Worm (Caenorhabditis elegans) whole organism, L3 larva: Measurements from ENCODE around the gene R02D5.7.

Source experiments
- R02D3.7 ChIP-seq: fragments of 150-350 bp; optimal IDR thresholded peaks from 2 replicates; lab custom pipeline; 2014; ENCODE audit warnings: missing biosample characterization, missing genetic modification characterization
- aly-2 ChIP-seq: fragments of 150-350 bp; optimal IDR thresholded peaks from 2 replicates; lab custom pipeline; 2014; ENCODE audit warnings: missing biosample characterization, missing genetic modification characterization
- ama-1 ChIP-seq: fragments of 150-350 bp; optimal IDR thresholded peaks from 2 replicates; lab custom pipeline; 2018
- ceh-16 ChIP-seq: sonication (generic microtip); optimal IDR thresholded peaks from 2 replicates; lab custom pipeline; 2017; ENCODE audit warnings: missing biosample characterization, missing genetic modification characterization
- ceh-28 ChIP-seq: fragments of 150-350 bp; optimal IDR thresholded peaks from 2 replicates; lab custom pipeline; 2014; ENCODE audit warnings: missing biosample characterization, missing genetic modification reagents, missing genetic modification characterization
- ceh-82 ChIP-seq: fragments of 150-350 bp; optimal IDR thresholded peaks from 2 replicates; lab custom pipeline; 2014; ENCODE audit warnings: missing biosample characterization, missing genetic modification characterization
- daf-12 ChIP-seq: fragments of 150-350 bp; optimal IDR thresholded peaks from 2 replicates; lab custom pipeline; 2014; ENCODE audit warnings: missing biosample characterization, missing genetic modification reagents, missing genetic modification characterization
- egl-5 ChIP-seq: fragments of 150-350 bp; optimal IDR thresholded peaks from 2 replicates; lab custom pipeline; 2017; ENCODE audit warnings: missing biosample characterization, missing genetic modification reagents, missing genetic modification characterization, inconsistent platforms
- elt-1 ChIP-seq: fragments of 150-350 bp; optimal IDR thresholded peaks from 2 replicates; lab custom pipeline; 2014; ENCODE audit warnings: missing biosample characterization, missing genetic modification characterization
- elt-2 ChIP-seq: sonication (generic microtip); optimal IDR thresholded peaks from 2 replicates; lab custom pipeline; 2016; ENCODE audit warnings: missing genetic modification reagents, mild to moderate bottlenecking, missing genetic modification characterization, missing compliant biosample characterization
- elt-3 ChIP-seq, 3 experiments: fragments of 150-350 bp in 1 of 3; sonication (generic microtip) in 2 of 3; optimal IDR thresholded peaks; 2 replicates in 2 of 3; 4 replicates in 1 of 3; lab custom pipeline; 2014 to 2017; ENCODE audit warnings: missing biosample characterization in 3 of 3, missing genetic modification characterization in 3 of 3
- eor-1 ChIP-seq, 2 experiments: fragments of 150-350 bp; optimal IDR thresholded peaks; 2 replicates each; lab custom pipeline; 2014 to 2018; ENCODE audit warnings: missing biosample characterization in 2 of 2, missing genetic modification characterization in 2 of 2
- fos-1 ChIP-seq: fragments of 150-350 bp; optimal IDR thresholded peaks from 2 replicates; lab custom pipeline; 2014; ENCODE audit warnings: missing biosample characterization, missing genetic modification characterization
- hmg-11 ChIP-seq: sonication (generic microtip); optimal IDR thresholded peaks from 2 replicates; lab custom pipeline; 2016; ENCODE audit warnings: missing genetic modification characterization, missing compliant biosample characterization
- lin-39 ChIP-seq: fragments of 150-350 bp; optimal IDR thresholded peaks from 2 replicates; lab custom pipeline; 2018; ENCODE audit warnings: missing biosample characterization, missing genetic modification reagents, missing genetic modification characterization
- lsy-12 ChIP-seq: sonication (generic microtip); optimal IDR thresholded peaks from 2 replicates; lab custom pipeline; 2016; ENCODE audit warnings: mild to moderate bottlenecking, missing genetic modification characterization, missing compliant biosample characterization
- mdl-1 ChIP-seq: fragments of 150-350 bp; optimal IDR thresholded peaks from 2 replicates; lab custom pipeline; 2014; ENCODE audit warnings: missing biosample characterization, missing genetic modification characterization
- mml-1 ChIP-seq: fragments of 150-350 bp; sonication (generic microtip); optimal IDR thresholded peaks from 3 replicates; lab custom pipeline; 2014; ENCODE audit warnings: missing biosample characterization, missing genetic modification characterization
- nfya-1 ChIP-seq: sonication (generic microtip); optimal IDR thresholded peaks from 2 replicates; lab custom pipeline; 2017; ENCODE audit warnings: missing genetic modification characterization, mild to moderate bottlenecking, missing compliant biosample characterization, antibody characterized with exemption, moderate library complexity; ENCODE audit not compliant: insufficient read depth
- nhr-23 ChIP-seq: fragments of 150-350 bp; optimal IDR thresholded peaks from 2 replicates; lab custom pipeline; 2014; ENCODE audit warnings: missing biosample characterization, missing genetic modification reagents, missing genetic modification characterization
- nhr-237 ChIP-seq: fragments of 150-350 bp; optimal IDR thresholded peaks from 2 replicates; lab custom pipeline; 2014; ENCODE audit warnings: missing biosample characterization, missing genetic modification characterization
- nhr-25 ChIP-seq: sonication (generic microtip); optimal IDR thresholded peaks from 2 replicates; lab custom pipeline; 2017; ENCODE audit warnings: missing biosample characterization, missing genetic modification characterization
- nhr-28 ChIP-seq: fragments of 150-350 bp; optimal IDR thresholded peaks from 2 replicates; lab custom pipeline; 2014; ENCODE audit warnings: missing biosample characterization, missing genetic modification characterization
- nhr-43 ChIP-seq: sonication (generic microtip); optimal IDR thresholded peaks from 2 replicates; lab custom pipeline; 2016; ENCODE audit warnings: mild to moderate bottlenecking, missing genetic modification characterization, missing compliant biosample characterization; ENCODE audit not compliant: poor library complexity, severe bottlenecking
- nhr-67 ChIP-seq: fragments of 150-350 bp; optimal IDR thresholded peaks from 2 replicates; lab custom pipeline; 2014; ENCODE audit warnings: missing biosample characterization, missing genetic modification characterization
- nhr-76 ChIP-seq: fragments of 150-350 bp; sonication (generic microtip); optimal IDR thresholded peaks from 5 replicates; lab custom pipeline; 2014; ENCODE audit warnings: missing biosample characterization, missing genetic modification characterization
- nhr-77 ChIP-seq: fragments of 150-350 bp; optimal IDR thresholded peaks from 2 replicates; lab custom pipeline; 2014; ENCODE audit warnings: missing biosample characterization, missing genetic modification characterization
- pha-4 ChIP-seq: fragments of 150-350 bp; optimal IDR thresholded peaks from 2 replicates; lab custom pipeline; 2014; ENCODE audit warnings: missing biosample characterization, missing genetic modification reagents, missing genetic modification characterization
- sea-2 ChIP-seq: fragments of 150-350 bp; sonication (generic microtip); optimal IDR thresholded peaks from 4 replicates; lab custom pipeline; 2014; ENCODE audit warnings: missing biosample characterization, missing genetic modification reagents, missing genetic modification characterization
- tbx-2 ChIP-seq: sonication (generic microtip); optimal IDR thresholded peaks from 2 replicates; lab custom pipeline; 2016; ENCODE audit warnings: mild to moderate bottlenecking, missing genetic modification characterization, missing compliant biosample characterization
- unc-39 ChIP-seq: sonication (generic microtip); optimal IDR thresholded peaks from 4 replicates; lab custom pipeline; 2017; ENCODE audit warnings: missing biosample characterization, missing genetic modification characterization
- ztf-11 ChIP-seq: fragments of 150-350 bp; optimal IDR thresholded peaks from 2 replicates; lab custom pipeline; 2014; ENCODE audit warnings: missing biosample characterization, missing genetic modification characterization
- ztf-4 ChIP-seq: fragments of 150-350 bp; optimal IDR thresholded peaks from 2 replicates; lab custom pipeline; 2014; ENCODE audit warnings: missing biosample characterization, missing genetic modification characterization

R02D5.7 gene

DNA sequence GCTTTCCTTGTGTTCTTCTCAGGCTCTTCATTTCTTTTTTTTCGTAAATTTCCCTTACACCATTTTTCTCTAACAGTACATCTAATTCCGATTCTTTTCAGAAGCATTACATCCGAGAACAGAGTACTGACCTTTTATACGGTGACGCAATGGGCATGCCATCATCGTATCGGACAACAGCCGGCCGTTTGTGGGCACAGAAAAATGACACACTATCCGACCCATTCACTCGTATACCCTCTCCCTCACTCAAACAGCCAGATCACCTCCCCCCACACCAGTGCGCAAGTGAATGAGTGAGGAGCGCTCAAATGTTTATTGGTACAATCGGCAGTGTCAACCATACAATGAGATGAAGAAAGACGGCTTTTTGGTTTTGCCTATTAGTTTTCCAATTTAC, 19.8 kb upstream of the R02D5.7 start, which contains the start of gene R02D5.24:
Gene R02D5.24, plus strand, starts transcription at position 205 of the 400 bp plus-strand sequence.
- TF ChIP-seq pha-4 (tag; lab: Kevin White, UChicago), result peak; percentile 53
- TF ChIP-seq ceh-16 (tag; lab: Kevin White, UChicago), result no peak

- TF ChIP-seq sea-2 (GFP tag; lab: Kevin White, UChicago), result no peak
- no peak for TF ChIP-seq nhr-67 (tag; lab: Kevin White, UChicago)
- no peak for TF ChIP-seq ceh-82 (tag; lab: Kevin White, UChicago)
- TF ChIP-seq hmg-11 (tag; lab: Kevin White, UChicago), result no peak
- TF ChIP-seq eor-1 (tag; optimal IDR thresholded peaks at IDR 0.05; lab: Kevin White, UChicago), result no peak
- no peak for TF ChIP-seq egl-5 (tag; lab: Kevin White, UChicago)
- no peak for TF ChIP-seq pha-4 (tag; lab: Kevin White, UChicago)
Measured at ce11 chrV:14500554-14500953, 19.3 kb upstream of the R02D5.7 start.

ce11 chrV:14499074-14499864, 18.0 kb upstream of the R02D5.7 start:
- peak; percentile 21 for TF ChIP-seq nhr-25
- peak; percentile 16 for TF ChIP-seq nhr-23
- TF ChIP-seq sea-2 (GFP tag; lab: Kevin White, UChicago), result no peak
- TF ChIP-seq pha-4 (tag; lab: Kevin White, UChicago), result peak; percentile 59
- peak; percentile 15 for TF ChIP-seq ama-1 (lab: Kevin White, UChicago)
- TF ChIP-seq, all 47 proteins: peak for 4

- TF ChIP-seq lin-39 (tag; lab: Kevin White, UChicago) (no peak), lsy-12 (tag; lab: Kevin White, UChicago) (no peak), daf-12 (tag; lab: Kevin White, UChicago) (no peak), nhr-76 (tag; lab: Kevin White, UChicago) (no peak), nhr-237 (tag; lab: Kevin White, UChicago) (no peak), elt-2 (tag; lab: Kevin White, UChicago) (no peak), ama-1 (lab: Kevin White, UChicago) (no peak), aly-2 (no peak), ztf-11 (tag; lab: Kevin White, UChicago) (no peak), ceh-28 (no peak), fos-1 (no peak), elt-3 (tag; optimal IDR thresholded peaks at IDR 0.05; lab: Kevin White, UChicago) (no peak), sea-2 (GFP tag; lab: Kevin White, UChicago) (no peak), nfya-1 (tag; lab: Kevin White, UChicago) (no peak), nhr-28 (no peak), hmg-11 (tag; lab: Kevin White, UChicago) (no peak)
Measured at ce11 chrV:14498204-14498603, 16.9 kb upstream of the R02D5.7 start.

DNA sequence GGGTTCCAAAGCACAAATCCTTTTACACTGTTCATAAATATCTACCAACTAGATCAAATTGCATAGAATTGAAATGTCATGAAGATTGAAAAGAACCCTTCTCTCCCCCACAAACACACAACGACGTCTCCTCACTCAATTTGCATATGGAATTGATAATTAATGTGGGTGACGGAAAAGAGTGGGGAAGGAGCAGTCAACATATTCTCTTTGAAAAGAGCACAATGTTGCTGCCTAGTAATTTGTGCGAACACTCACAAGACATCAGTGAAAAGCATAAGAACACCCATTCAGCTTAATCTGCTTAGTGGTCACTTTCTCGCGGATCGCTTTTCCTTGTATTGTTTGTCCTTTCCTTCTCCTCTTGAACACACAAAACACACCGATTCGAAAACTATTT, 15.1 kb upstream of the R02D5.7 start:
- TF ChIP-seq unc-39 (tag; lab: Kevin White, UChicago), result no peak
- TF ChIP-seq pha-4 (tag; lab: Kevin White, UChicago), result peak; percentile 18
- TF ChIP-seq fos-1, result no peak
- TF ChIP-seq R02D3.7, result no peak
- no peak for TF ChIP-seq tbx-2 (tag; lab: Kevin White, UChicago)
- no peak for TF ChIP-seq elt-1
- TF ChIP-seq sea-2 (GFP tag; lab: Kevin White, UChicago), result no peak

ce11 chrV:14495493-14495892, 14.2 kb upstream of the R02D5.7 start:
- TF ChIP-seq nhr-237 (tag; lab: Kevin White, UChicago) (no peak), ztf-4 (tag; lab: Kevin White, UChicago) (no peak), ama-1 (lab: Kevin White, UChicago) (no peak), lin-39 (tag; lab: Kevin White, UChicago) (no peak), sea-2 (GFP tag; lab: Kevin White, UChicago) (no peak), lsy-12 (tag; lab: Kevin White, UChicago) (no peak), nhr-43 (tag; lab: Kevin White, UChicago) (no peak), mml-1 (tag; lab: Kevin White, UChicago) (no peak), pha-4 (tag; lab: Kevin White, UChicago) (no peak), R02D3.7 (no peak), ceh-82 (tag; lab: Kevin White, UChicago) (no peak), nhr-76 (tag; lab: Kevin White, UChicago) (no peak), nhr-77 (tag; lab: Kevin White, UChicago) (no peak), nhr-23 (no peak), tbx-2 (tag; lab: Kevin White, UChicago) (no peak), fos-1 (no peak), mdl-1 (tag; lab: Kevin White, UChicago) (no peak)
